Fruit fly (Drosophila melanogaster) whole organism, pupa: Measurements from ENCODE around the gene tsg.
A peak's percentile ranks its signal among the peaks of the same experiment; 100 is the strongest.

Source experiments
- CG10348 ChIP-seq: fragments of 200-800 bp; sonication (Bioruptor generic); IDR thresholded peaks from 2 replicates; pipeline ENCODE4 v1.3.6; 2022; ENCODE audit warnings: missing biosample characterization, missing genetic modification characterization
- CG12605 ChIP-seq: fragments of 200-800 bp; sonication (Bioruptor generic); IDR thresholded peaks from 2 replicates; pipeline ENCODE4 v1.3.6; 2022; ENCODE audit warnings: missing biosample characterization, missing genetic modification characterization
- CG13204 ChIP-seq: fragments of 200-800 bp; sonication (Bioruptor generic); optimal IDR thresholded peaks from 2 replicates; lab custom pipeline; 2018; ENCODE audit warnings: missing biosample characterization, mild to moderate bottlenecking, missing genetic modification characterization, moderate library complexity
- CG14655 ChIP-seq: fragments of 200-800 bp; sonication (Bioruptor generic); optimal IDR thresholded peaks from 3 replicates; lab custom pipeline; 2017; ENCODE audit warnings: mild to moderate bottlenecking, missing biosample characterization, missing genetic modification reagents, missing genetic modification characterization
- CG15710 ChIP-seq: fragments of 200-800 bp; sonication (Bioruptor generic); optimal IDR thresholded peaks from 2 replicates; lab custom pipeline; 2018; ENCODE audit warnings: missing biosample characterization, mild to moderate bottlenecking, missing genetic modification characterization, moderate library complexity
- CG17806 ChIP-seq: fragments of 200-800 bp; sonication (Bioruptor generic); optimal IDR thresholded peaks from 2 replicates; lab custom pipeline; 2018; ENCODE audit warnings: missing biosample characterization, mild to moderate bottlenecking, missing genetic modification characterization, moderate library complexity
- CG32121 ChIP-seq: fragments of 200-800 bp; sonication (Bioruptor generic); IDR thresholded peaks from 2 replicates; pipeline ENCODE4 v1.3.6; 2022; ENCODE audit warnings: missing biosample characterization, missing genetic modification characterization
- CG34367 ChIP-seq: fragments of 200-800 bp; sonication (Bioruptor generic); optimal IDR thresholded peaks from 2 replicates; lab custom pipeline; 2018; ENCODE audit warnings: missing biosample characterization, mild to moderate bottlenecking, missing genetic modification characterization
- CG4496 ChIP-seq: fragments of 200-800 bp; sonication (Bioruptor generic); IDR thresholded peaks from 3 replicates; pipeline ENCODE4 v1.3.6; 2022; ENCODE audit warnings: missing biosample characterization, missing genetic modification characterization
- CG8159 ChIP-seq: fragments of 200-800 bp; sonication (Bioruptor generic); optimal IDR thresholded peaks from 3 replicates; lab custom pipeline; 2018; ENCODE audit warnings: missing biosample characterization, mild to moderate bottlenecking, missing genetic modification characterization, moderate library complexity
- CG8301 ChIP-seq: fragments of 200-800 bp; sonication (Bioruptor generic); optimal IDR thresholded peaks from 2 replicates; lab custom pipeline; 2018; ENCODE audit warnings: missing biosample characterization, mild to moderate bottlenecking, missing genetic modification characterization
- CG9948 ChIP-seq: fragments of 200-800 bp; sonication (Bioruptor generic); optimal IDR thresholded peaks from 2 replicates; lab custom pipeline; 2018; ENCODE audit warnings: missing biosample characterization, mild to moderate bottlenecking, missing genetic modification characterization, moderate library complexity
- D1 ChIP-seq: fragments of 200-800 bp; sonication (Bioruptor generic); optimal IDR thresholded peaks from 2 replicates; lab custom pipeline; 2018; ENCODE audit warnings: missing biosample characterization, mild to moderate bottlenecking, missing genetic modification characterization, moderate library complexity
- EcR ChIP-seq: fragments of 200-800 bp; sonication (Bioruptor generic); optimal IDR thresholded peaks from 3 replicates; lab custom pipeline; 2019; ENCODE audit warnings: missing biosample characterization, missing genetic modification characterization, mild to moderate bottlenecking, moderate library complexity, missing genetic modification reagents
- Ets98B ChIP-seq: fragments of 200-800 bp; sonication (Bioruptor generic); IDR thresholded peaks from 2 replicates; pipeline ENCODE4 v1.3.6; 2022; ENCODE audit warnings: missing biosample characterization, missing genetic modification characterization
- Pif1A ChIP-seq: fragments of 200-800 bp; sonication (Bioruptor generic); optimal IDR thresholded peaks from 3 replicates; lab custom pipeline; 2016; ENCODE audit warnings: missing biosample characterization, missing genetic modification characterization
- Pif1B ChIP-seq: fragments of 200-800 bp; sonication (Bioruptor generic); optimal IDR thresholded peaks from 3 replicates; lab custom pipeline; 2016; ENCODE audit warnings: missing biosample characterization, missing genetic modification characterization
- Snoo ChIP-seq: fragments of 200-800 bp; sonication (Bioruptor generic); optimal IDR thresholded peaks from 3 replicates; lab custom pipeline; 2017; ENCODE audit warnings: missing biosample characterization, mild to moderate bottlenecking, missing genetic modification characterization, inconsistent platforms
- fd96Ca ChIP-seq: fragments of 200-800 bp; sonication (Bioruptor generic); IDR thresholded peaks from 3 replicates; pipeline ENCODE4 v1.3.6; 2022; ENCODE audit warnings: missing biosample characterization, missing genetic modification characterization
- gl ChIP-seq: fragments of 200-800 bp; sonication (Bioruptor generic); optimal IDR thresholded peaks from 2 replicates; lab custom pipeline; 2018; ENCODE audit warnings: missing biosample characterization, mild to moderate bottlenecking, missing genetic modification characterization
- rn ChIP-seq: fragments of 200-800 bp; sonication (Bioruptor generic); IDR thresholded peaks from 2 replicates; pipeline ENCODE4 v1.3.6; 2022; ENCODE audit warnings: missing biosample characterization, missing genetic modification characterization

tsg gene

DNA sequence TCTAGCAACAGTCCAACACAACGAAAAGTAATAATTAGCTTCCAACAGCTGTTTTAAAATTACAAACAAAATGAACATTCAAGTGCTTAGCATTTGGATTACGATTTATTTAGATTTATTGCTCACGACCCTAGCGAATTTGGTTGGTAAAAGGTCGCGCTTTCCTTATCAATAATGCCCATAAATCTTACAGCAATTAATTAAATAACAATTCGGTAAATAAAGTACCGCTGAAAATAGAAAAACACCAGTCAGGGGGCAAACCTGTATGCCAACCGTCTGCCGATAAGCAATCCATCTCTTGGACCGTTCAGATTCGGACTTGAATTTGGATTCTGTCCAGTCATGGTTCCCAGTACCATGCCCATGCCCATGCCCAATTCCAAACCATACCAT is 24.3 kb upstream of the tsg start:
- no peak for TF ChIP-seq Pif1B
- TF ChIP-seq CG17806 (tag; lab: Kevin White, UChicago) = no peak
- no peak for TF ChIP-seq D1 (tag; lab: Kevin White, UChicago)
- no peak for TF ChIP-seq CG8301 (tag; lab: Kevin White, UChicago)
- no peak for TF ChIP-seq Snoo (tag; lab: Kevin White, UChicago)
- TF ChIP-seq CG14655 (GFP tag; lab: Kevin White, UChicago) = no peak
- TF ChIP-seq Ets98B = no peak
- TF ChIP-seq CG15710 = no peak
- no peak for TF ChIP-seq CG8159 (tag; lab: Kevin White, UChicago)

DNA sequence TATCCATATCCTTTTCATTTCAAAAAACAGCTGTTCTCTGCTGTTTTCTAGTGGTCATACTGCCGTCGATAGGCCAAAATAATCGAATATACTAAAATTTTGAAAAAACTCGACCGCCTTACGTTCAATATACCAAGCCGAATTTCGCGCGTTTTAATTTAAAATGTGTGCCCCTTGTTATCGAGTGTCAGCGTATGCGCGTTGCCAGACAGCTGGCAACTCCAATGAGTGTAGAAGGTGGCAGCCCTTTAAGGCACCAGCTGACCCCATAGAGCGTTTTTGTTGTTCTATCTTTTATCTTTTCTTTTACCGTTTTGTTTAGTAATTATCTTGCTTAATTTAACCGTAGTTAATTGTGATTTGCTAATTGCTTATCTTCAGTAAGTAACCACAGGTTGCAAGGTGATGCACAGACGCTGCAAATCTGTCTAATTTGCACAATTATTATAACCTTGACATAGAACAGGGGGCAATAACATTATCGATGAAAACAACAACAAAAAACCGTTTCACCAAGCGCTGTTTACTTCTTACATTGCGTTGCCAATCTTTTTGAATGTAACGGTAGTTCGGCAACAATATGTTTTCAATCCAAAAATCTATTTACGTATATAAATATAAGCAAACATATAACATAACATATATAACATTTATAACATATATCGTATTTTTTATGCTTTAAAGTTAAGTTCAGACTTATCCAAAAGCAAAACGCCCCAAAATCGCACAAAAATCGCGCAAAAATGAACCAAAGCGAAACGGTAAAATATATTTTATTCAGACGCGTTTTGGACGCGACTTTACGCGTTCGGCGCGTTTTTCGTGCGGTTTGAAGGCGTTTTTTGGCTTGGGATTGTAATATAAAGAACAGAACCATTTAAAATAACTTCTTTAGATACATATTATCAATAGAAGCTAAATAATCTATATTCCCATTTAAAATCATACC is 23.7 kb upstream of the tsg start, which contains the start of the genes CG1492 and regucalcin:
Gene CG1492 (minus strand): TSS at position 63 of the 949 bp plus-strand sequence.
Gene regucalcin (plus strand): TSS at position 229 of the 949 bp plus-strand sequence.
- TF ChIP-seq EcR (GFP tag; lab: Kevin White, UChicago) (peak; percentile 98), Pif1A (GFP tag; lab: Kevin White, UChicago) (no peak)
- TF ChIP-seq, all 21 proteins: peak for 1

DNA sequence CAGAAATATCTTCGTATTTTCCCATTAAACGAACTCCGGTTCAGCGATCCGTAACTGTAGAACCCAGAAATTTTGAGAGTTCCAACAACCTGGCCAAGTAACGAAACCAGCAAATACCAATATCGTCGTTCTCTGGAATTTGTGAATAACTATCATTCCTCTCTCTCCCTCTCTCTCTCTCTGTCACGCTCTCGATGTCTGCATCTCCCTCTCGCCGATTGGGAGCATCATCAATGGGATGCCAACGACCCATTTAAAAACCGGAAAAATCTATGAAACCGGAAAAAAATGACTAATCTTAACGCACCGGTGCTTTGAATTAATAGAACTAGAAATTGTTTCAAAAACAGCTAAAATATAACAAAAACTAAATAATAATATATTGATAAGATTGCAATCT is 18.8 kb upstream of the tsg start:
- TF ChIP-seq CG10348 (GFP tag; lab: Robert Waterston, UW) = no peak
- peak; percentile 91 for TF ChIP-seq EcR (GFP tag; lab: Kevin White, UChicago)

DNA sequence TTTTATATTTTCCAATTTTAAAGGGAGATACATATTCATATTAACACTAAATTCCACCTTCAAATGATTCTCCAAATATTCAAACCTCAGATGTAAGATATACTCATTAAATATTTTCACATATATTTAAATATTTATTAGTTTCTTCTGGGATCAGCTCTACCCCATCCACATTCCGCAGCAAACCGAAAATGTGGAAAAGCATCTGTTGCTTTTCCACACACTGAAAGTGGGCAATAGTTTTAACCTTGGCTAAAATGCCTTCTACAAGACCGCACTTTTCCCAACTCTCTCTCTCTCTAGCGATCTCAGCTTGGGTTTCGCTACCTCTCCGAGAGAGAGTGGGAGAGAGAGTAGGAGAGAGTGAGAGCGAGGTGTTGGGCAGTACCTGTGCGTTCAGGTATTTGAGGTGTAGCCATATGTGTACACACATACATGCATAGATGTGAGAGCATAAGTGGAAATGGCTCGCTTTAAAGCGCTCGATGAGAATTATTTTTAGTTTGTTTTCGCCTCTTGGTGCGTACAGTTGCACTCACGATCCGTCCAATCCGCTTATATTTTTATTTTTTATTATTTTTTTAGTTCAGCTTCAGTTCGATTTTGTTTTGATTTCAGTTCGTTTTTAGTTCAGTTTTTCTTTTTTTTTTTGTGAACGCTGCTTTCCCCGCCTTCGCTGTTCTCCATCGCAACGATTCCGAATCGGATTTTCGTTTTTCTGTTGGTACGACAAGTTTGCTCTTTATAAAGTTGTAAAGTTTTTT is 18.1 kb upstream of the tsg start, which contains the start of gene CG1806:
Gene CG1806 (plus strand): TSS at position 499 of the 764 bp plus-strand sequence.
- peak; percentile 22 for TF ChIP-seq EcR (GFP tag; lab: Kevin White, UChicago)
- TF ChIP-seq CG12605 (GFP tag; lab: Robert Waterston, UW) = peak; percentile 62
- peak; percentile 34 for TF ChIP-seq CG8159 (tag; lab: Kevin White, UChicago)
- TF ChIP-seq rn (GFP tag; lab: Robert Waterston, UW) = 0 out of 2 replicates have a peak, but pooled peaks have one; percentile 19
- no peak for TF ChIP-seq CG10348 (GFP tag; lab: Robert Waterston, UW)
- TF ChIP-seq Pif1B = peak; percentile 64
- TF ChIP-seq CG13204 = peak; percentile 36
- peak; percentile 69; the same call in 2 of the 3 replicates for TF ChIP-seq fd96Ca (GFP tag; lab: Robert Waterston, UW)
- TF ChIP-seq CG9948 (tag; lab: Kevin White, UChicago) = no peak
- TF ChIP-seq CG15710 = peak; percentile 32
- TF ChIP-seq CG8301 (tag; lab: Kevin White, UChicago) = no peak
- peak; percentile 64 for TF ChIP-seq Pif1A (GFP tag; lab: Kevin White, UChicago)
- TF ChIP-seq CG17806 (tag; lab: Kevin White, UChicago) = peak; percentile 11
- peak; percentile 41 for TF ChIP-seq CG34367 (tag; lab: Kevin White, UChicago)
- peak; percentile 39 for TF ChIP-seq gl
- TF ChIP-seq D1 (tag; lab: Kevin White, UChicago) = no peak
- peak; percentile 73 for TF ChIP-seq CG4496 (GFP tag; lab: Robert Waterston, UW)
- no peak for TF ChIP-seq Snoo (tag; lab: Kevin White, UChicago)
- TF ChIP-seq CG14655 (GFP tag; lab: Kevin White, UChicago) = peak; percentile 45
- peak; percentile 60; the same call in 1 of the 2 replicates for TF ChIP-seq CG32121
- TF ChIP-seq Ets98B = peak; percentile 62
- TF ChIP-seq, all 21 proteins: peak for 16

DNA sequence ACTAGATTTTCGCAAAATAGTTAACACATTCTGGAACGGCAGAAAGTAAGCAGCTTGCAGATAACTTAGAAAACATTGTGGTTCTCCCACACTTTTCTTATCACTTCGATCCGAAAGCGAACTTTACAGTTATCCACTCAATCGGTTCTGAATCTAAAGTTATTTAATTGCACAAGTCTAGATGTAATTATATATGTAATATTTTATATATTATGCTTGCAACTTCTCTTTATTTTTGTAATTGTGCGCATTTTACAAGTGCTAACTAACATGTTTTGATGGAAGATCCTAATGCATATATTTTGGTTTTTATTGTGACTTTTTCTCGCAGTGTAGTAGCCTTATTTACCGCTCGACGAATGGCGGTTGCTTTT is 15.6 kb upstream of the tsg start:
- TF ChIP-seq CG4496 (GFP tag; lab: Robert Waterston, UW) (peak; percentile 76), CG15710 (peak; percentile 55), CG17806 (tag; lab: Kevin White, UChicago) (peak; percentile 9), CG34367 (tag; lab: Kevin White, UChicago) (peak; percentile 43), fd96Ca (GFP tag; lab: Robert Waterston, UW) (no peak), D1 (tag; lab: Kevin White, UChicago) (peak; percentile 2), CG8159 (tag; lab: Kevin White, UChicago) (peak; percentile 83), CG8301 (tag; lab: Kevin White, UChicago) (peak; percentile 57), CG9948 (tag; lab: Kevin White, UChicago) (peak; percentile 61), CG13204 (peak; percentile 38), Pif1B (no peak), EcR (GFP tag; lab: Kevin White, UChicago) (no peak), CG10348 (GFP tag; lab: Robert Waterston, UW) (no peak), CG14655 (GFP tag; lab: Kevin White, UChicago) (peak; percentile 84), CG12605 (GFP tag; lab: Robert Waterston, UW) (no peak), Ets98B (peak; percentile 22; the same call in 1 of the 2 replicates), CG32121 (no peak), rn (GFP tag; lab: Robert Waterston, UW) (no peak), Snoo (tag; lab: Kevin White, UChicago) (peak; percentile 67), Pif1A (GFP tag; lab: Kevin White, UChicago) (no peak), gl (no peak)
